Fruit fly (Drosophila melanogaster) whole organism, embryonic: ENCODE measurements around the gene CG6569.

Source experiments
- Bdp1 ChIP-seq: fragments of 200-800 bp; sonication (Bioruptor generic); optimal IDR thresholded peaks from 3 replicates; lab custom pipeline; 2016; ENCODE audit warnings: missing biosample characterization, missing genetic modification characterization
- BtbVII ChIP-seq: fragments of 200-800 bp; sonication (Bioruptor generic); optimal IDR thresholded peaks from 3 replicates; lab custom pipeline; 2017; ENCODE audit warnings: missing biosample characterization, mild to moderate bottlenecking, missing genetic modification characterization
- CG10654 ChIP-seq: fragments of 200-800 bp; sonication (Bioruptor generic); optimal IDR thresholded peaks from 2 replicates; lab custom pipeline; 2016; ENCODE audit warnings: missing biosample characterization, missing genetic modification characterization
- CG11247 ChIP-seq: fragments of 200-800 bp; sonication (Bioruptor generic); IDR thresholded peaks from 2 replicates; pipeline ENCODE4 v1.3.6; 2022; ENCODE audit warnings: missing biosample characterization, missing genetic modification characterization
- CG12104 ChIP-seq: fragments of 200-800 bp; sonication (Bioruptor generic); optimal IDR thresholded peaks from 3 replicates; lab custom pipeline; 2016; ENCODE audit warnings: missing biosample characterization, missing genetic modification characterization
- CG1603 ChIP-seq: fragments of 200-800 bp; sonication (Bioruptor generic); optimal IDR thresholded peaks from 2 replicates; lab custom pipeline; 2019; ENCODE audit warnings: missing biosample characterization, mild to moderate bottlenecking, missing genetic modification characterization, moderate library complexity
- CG1647 ChIP-seq: fragments of 200-800 bp; sonication (Bioruptor generic); optimal IDR thresholded peaks from 3 replicates; lab custom pipeline; 2016; ENCODE audit warnings: missing biosample characterization, missing genetic modification characterization
- CG17385 ChIP-seq: fragments of 200-800 bp; sonication (Bioruptor generic); optimal IDR thresholded peaks from 3 replicates; lab custom pipeline; 2018; ENCODE audit warnings: missing biosample characterization, mild to moderate bottlenecking, missing genetic modification characterization
- CG1792 ChIP-seq: fragments of 200-800 bp; sonication (Bioruptor generic); optimal IDR thresholded peaks from 2 replicates; lab custom pipeline; 2016; ENCODE audit warnings: missing biosample characterization, missing genetic modification characterization
- CG2116 ChIP-seq: fragments of 200-800 bp; sonication (Bioruptor generic); optimal IDR thresholded peaks from 3 replicates; lab custom pipeline; 2018; ENCODE audit warnings: missing biosample characterization, mild to moderate bottlenecking, missing genetic modification characterization
- CG30431 ChIP-seq: fragments of 200-800 bp; sonication (Bioruptor generic); optimal IDR thresholded peaks from 2 replicates; lab custom pipeline; 2017; ENCODE audit warnings: missing biosample characterization, missing genetic modification characterization
- CG4820 ChIP-seq: fragments of 200-800 bp; sonication (Bioruptor generic); optimal IDR thresholded peaks from 3 replicates; lab custom pipeline; 2016; ENCODE audit warnings: missing biosample characterization, missing genetic modification characterization
- CG4854 ChIP-seq: fragments of 200-800 bp; sonication (Bioruptor generic); optimal IDR thresholded peaks from 2 replicates; lab custom pipeline; 2016; ENCODE audit warnings: missing biosample characterization, missing genetic modification characterization, inconsistent platforms
- CG5180 ChIP-seq: fragments of 200-800 bp; sonication (Bioruptor generic); optimal IDR thresholded peaks from 3 replicates; lab custom pipeline; 2017; ENCODE audit warnings: missing biosample characterization, missing genetic modification characterization, mild to moderate bottlenecking, moderate library complexity, missing genetic modification reagents
- CG6254 ChIP-seq: fragments of 200-800 bp; sonication (Bioruptor generic); optimal IDR thresholded peaks from 3 replicates; lab custom pipeline; 2017; ENCODE audit warnings: mild to moderate bottlenecking, missing biosample characterization, missing genetic modification reagents, missing genetic modification characterization
- CG7745 ChIP-seq: fragments of 200-800 bp; sonication (Bioruptor generic); optimal IDR thresholded peaks from 2 replicates; lab custom pipeline; 2018; ENCODE audit warnings: missing biosample characterization, mild to moderate bottlenecking, missing genetic modification characterization, moderate library complexity
- CG8944 ChIP-seq: fragments of 200-800 bp; sonication (Bioruptor generic); optimal IDR thresholded peaks from 3 replicates; lab custom pipeline; 2016; ENCODE audit warnings: missing biosample characterization, missing genetic modification characterization
- CG9932 ChIP-seq: fragments of 200-800 bp; sonication (Bioruptor generic); IDR thresholded peaks from 2 replicates; pipeline ENCODE4 v1.3.6; 2022; ENCODE audit warnings: missing biosample characterization, missing genetic modification characterization
- CkIIα-i1 ChIP-seq: fragments of 200-800 bp; sonication (Bioruptor generic); IDR thresholded peaks from 2 replicates; pipeline ENCODE4 v1.3.6; 2022; ENCODE audit warnings: missing biosample characterization, missing genetic modification characterization
- Dek ChIP-seq: fragments of 200-800 bp; sonication (Bioruptor generic); optimal IDR thresholded peaks from 3 replicates; lab custom pipeline; 2019; ENCODE audit warnings: missing biosample characterization, mild to moderate bottlenecking, missing genetic modification characterization, moderate library complexity
- E2f2 ChIP-seq: fragments of 200-800 bp; sonication (Bioruptor generic); IDR thresholded peaks from 2 replicates; pipeline ENCODE4 v1.3.6; 2022; ENCODE audit warnings: missing biosample characterization, missing genetic modification characterization
- Gsc ChIP-seq: fragments of 200-800 bp; sonication (Bioruptor generic); IDR thresholded peaks from 2 replicates; pipeline ENCODE4 v1.3.6; 2022; ENCODE audit warnings: missing biosample characterization, missing genetic modification characterization
- H15 ChIP-seq: fragments of 200-800 bp; sonication (Bioruptor generic); IDR thresholded peaks from 3 replicates; pipeline ENCODE4 v1.3.6; 2022; ENCODE audit warnings: missing biosample characterization, missing genetic modification characterization
- Hr51 ChIP-seq, 2 experiments: fragments of 200-800 bp; sonication (Bioruptor generic); optimal IDR thresholded peaks; 2 replicates in 1 of 2; 3 replicates in 1 of 2; lab custom pipeline; 2016 to 2018; ENCODE audit warnings: missing biosample characterization in 2 of 2, missing genetic modification characterization in 2 of 2, mild to moderate bottlenecking in 1 of 2, moderate library complexity in 1 of 2
- Hsf ChIP-seq: fragments of 200-800 bp; sonication (Bioruptor generic); optimal IDR thresholded peaks from 3 replicates; lab custom pipeline; 2016; ENCODE audit warnings: missing biosample characterization, missing genetic modification characterization
- Lhr ChIP-seq: fragments of 200-800 bp; sonication (Bioruptor generic); optimal IDR thresholded peaks from 3 replicates; lab custom pipeline; 2017; ENCODE audit warnings: mild to moderate bottlenecking, missing biosample characterization, missing genetic modification reagents, missing genetic modification characterization
- Meics ChIP-seq: fragments of 200-800 bp; sonication (Bioruptor generic); optimal IDR thresholded peaks from 2 replicates; lab custom pipeline; 2017; ENCODE audit warnings: missing biosample characterization, mild to moderate bottlenecking, missing genetic modification characterization
- Ptx1 ChIP-seq: fragments of 200-800 bp; sonication (Bioruptor generic); IDR thresholded peaks from 2 replicates; pipeline ENCODE4 v1.3.6; 2022; ENCODE audit warnings: missing biosample characterization, missing genetic modification characterization
- ac ChIP-seq: fragments of 200-800 bp; sonication (Bioruptor generic); optimal IDR thresholded peaks from 3 replicates; lab custom pipeline; 2017; ENCODE audit warnings: missing biosample characterization, mild to moderate bottlenecking, missing genetic modification characterization
- bbx ChIP-seq: fragments of 200-800 bp; sonication (Bioruptor generic); IDR thresholded peaks from 2 replicates; pipeline ENCODE4 v1.3.6; 2022; ENCODE audit warnings: missing biosample characterization, missing genetic modification characterization; ENCODE audit not compliant: partially characterized antibody
- bsh ChIP-seq, 2 experiments: fragments of 200-800 bp; sonication (Bioruptor generic); optimal IDR thresholded peaks; 2 replicates each; lab custom pipeline; 2017 to 2018; ENCODE audit warnings: mild to moderate bottlenecking in 2 of 2, missing biosample characterization in 2 of 2, missing genetic modification characterization in 2 of 2, moderate library complexity in 1 of 2
- chm ChIP-seq: fragments of 200-800 bp; sonication (Bioruptor generic); IDR thresholded peaks from 2 replicates; pipeline ENCODE4 v1.3.6; 2022; ENCODE audit warnings: missing biosample characterization, missing genetic modification characterization
- crol ChIP-seq: fragments of 200-800 bp; sonication (Bioruptor generic); IDR thresholded peaks from 2 replicates; pipeline ENCODE4 v1.3.6; 2022; ENCODE audit warnings: missing biosample characterization, missing genetic modification characterization
- dati ChIP-seq: fragments of 200-800 bp; sonication (Bioruptor generic); IDR thresholded peaks from 2 replicates; pipeline ENCODE4 v1.3.6; 2022; ENCODE audit warnings: missing biosample characterization, missing genetic modification characterization
- dysf ChIP-seq: fragments of 200-800 bp; sonication (Bioruptor generic); IDR thresholded peaks from 3 replicates; pipeline ENCODE4 v1.3.6; 2022; ENCODE audit warnings: missing biosample characterization, missing genetic modification characterization
- gro ChIP-seq: fragments of 200-800 bp; sonication (Bioruptor generic); optimal IDR thresholded peaks from 2 replicates; lab custom pipeline; 2016; ENCODE audit warnings: missing biosample characterization, missing genetic modification characterization
- gt ChIP-seq: fragments of 200-800 bp; sonication (Bioruptor generic); IDR thresholded peaks from 2 replicates; pipeline ENCODE4 v1.3.6; 2022; ENCODE audit warnings: missing biosample characterization, missing genetic modification characterization
- lab ChIP-seq: fragments of 200-800 bp; sonication (Bioruptor generic); optimal IDR thresholded peaks from 3 replicates; lab custom pipeline; 2017; ENCODE audit warnings: missing biosample characterization, missing genetic modification characterization, mild to moderate bottlenecking, moderate library complexity, missing genetic modification reagents
- nau ChIP-seq: fragments of 200-800 bp; sonication (Bioruptor generic); optimal IDR thresholded peaks from 3 replicates; lab custom pipeline; 2017; ENCODE audit warnings: missing biosample characterization, mild to moderate bottlenecking, missing genetic modification characterization, missing genetic modification reagents
- phol ChIP-seq: fragments of 200-800 bp; sonication (Bioruptor generic); optimal IDR thresholded peaks from 3 replicates; lab custom pipeline; 2018; ENCODE audit warnings: missing biosample characterization, mild to moderate bottlenecking, missing genetic modification characterization, moderate library complexity
- psq ChIP-seq: fragments of 200-800 bp; sonication (Bioruptor generic); optimal IDR thresholded peaks from 2 replicates; lab custom pipeline; 2017; ENCODE audit warnings: missing biosample characterization, missing genetic modification characterization
- pzg ChIP-seq: fragments of 200-800 bp; sonication (Bioruptor generic); optimal IDR thresholded peaks from 3 replicates; lab custom pipeline; 2018; ENCODE audit warnings: missing biosample characterization, mild to moderate bottlenecking, missing genetic modification characterization, moderate library complexity
- scrt ChIP-seq: fragments of 200-800 bp; sonication (Bioruptor generic); optimal IDR thresholded peaks from 2 replicates; lab custom pipeline; 2018; ENCODE audit warnings: missing biosample characterization, mild to moderate bottlenecking, missing genetic modification characterization, moderate library complexity
- sd ChIP-seq: fragments of 200-800 bp; sonication (Bioruptor generic); optimal IDR thresholded peaks from 3 replicates; lab custom pipeline; 2018; ENCODE audit warnings: missing biosample characterization, mild to moderate bottlenecking, missing genetic modification characterization, moderate library complexity
- sob ChIP-seq: fragments of 200-800 bp; sonication (Bioruptor generic); IDR thresholded peaks from 2 replicates; pipeline ENCODE4 v1.3.6; 2022; ENCODE audit warnings: missing biosample characterization, missing genetic modification characterization
- ssp ChIP-seq: fragments of 200-800 bp; sonication (Bioruptor generic); IDR thresholded peaks from 2 replicates; pipeline ENCODE4 v1.3.6; 2022; ENCODE audit warnings: missing biosample characterization, missing genetic modification characterization
- tna ChIP-seq: fragments of 200-800 bp; sonication (Bioruptor generic); IDR thresholded peaks from 2 replicates; pipeline ENCODE4 v1.3.6; 2022; ENCODE audit warnings: missing biosample characterization, missing genetic modification characterization; ENCODE audit not compliant: partially characterized antibody
- unpg ChIP-seq: fragments of 200-800 bp; sonication (Bioruptor generic); optimal IDR thresholded peaks from 3 replicates; lab custom pipeline; 2018; ENCODE audit warnings: missing biosample characterization, mild to moderate bottlenecking, missing genetic modification characterization, moderate library complexity
- vnd ChIP-seq: fragments of 200-800 bp; sonication (Bioruptor generic); IDR thresholded peaks from 3 replicates; pipeline ENCODE4 v1.3.6; 2022; ENCODE audit warnings: missing biosample characterization, missing genetic modification characterization; ENCODE audit not compliant: partially characterized antibody

The CG6569 gene

dm6 chr3R:21837069-21837977 is 30.4 kb downstream of the CG6569 start:
- TF ChIP-seq CG1603 (tag; lab: Kevin White, UChicago) (no peak), crol (no peak), scrt (peak; percentile 16), CG10654 (GFP tag; lab: Kevin White, UChicago) (no peak), dati (GFP tag; lab: Robert Waterston, UW) (no peak), tna (GFP tag; lab: Robert Waterston, UW) (no peak), CG7745 (no peak), phol (tag; lab: Kevin White, UChicago) (peak; percentile 73), E2f2 (GFP tag; lab: Robert Waterston, UW) (no peak), ac (no peak), CG4854 (no peak), unpg (GFP tag; lab: Kevin White, UChicago) (peak; percentile 45), chm (no peak), Lhr (GFP tag; lab: Kevin White, UChicago) (no peak), bsh (GFP tag; optimal IDR thresholded peaks at IDR 0.05; lab: Kevin White, UChicago) (no peak), CG9932 (GFP tag; lab: Robert Waterston, UW) (no peak), bbx (GFP tag; lab: Robert Waterston, UW) (no peak), nau (peak; percentile 27), CG8944 (GFP tag; lab: Kevin White, UChicago) (no peak), CG30431 (GFP tag; lab: Kevin White, UChicago) (no peak), lab (GFP tag; lab: Kevin White, UChicago) (peak; percentile 37), Bdp1 (no peak), sob (GFP tag; lab: Robert Waterston, UW) (no peak), CG6254 (GFP tag; lab: Kevin White, UChicago) (peak; percentile 19), sd (no peak), Meics (GFP tag; lab: Kevin White, UChicago) (peak; percentile 43), Ptx1 (GFP tag; lab: Robert Waterston, UW) (no peak), CkIIα-i1 (GFP tag; lab: Robert Waterston, UW) (no peak), CG11247 (no peak), CG1792 (no peak), gro (GFP tag; lab: Kevin White, UChicago) (no peak), Dek (tag; lab: Kevin White, UChicago) (no peak), CG4820 (GFP tag; lab: Kevin White, UChicago) (peak; percentile 24), dysf (GFP tag; lab: Robert Waterston, UW) (peak; percentile 5; the same call in 1 of the 3 replicates), gt (GFP tag; lab: Robert Waterston, UW) (no peak), Gsc (GFP tag; lab: Robert Waterston, UW) (no peak), CG2116 (GFP tag; lab: Kevin White, UChicago) (no peak), psq (no peak), H15 (GFP tag; lab: Robert Waterston, UW) (0 out of 3 replicates have a peak, but pooled peaks have one; percentile 55), CG5180 (peak; percentile 7), vnd (GFP tag; lab: Robert Waterston, UW) (no peak), CG12104 (GFP tag; lab: Kevin White, UChicago) (peak; percentile 31), Hr51 (GFP tag; optimal IDR thresholded peaks at IDR 0.05; lab: Kevin White, UChicago) (no peak), BtbVII (peak; percentile 12), CG1647 (no peak), Hsf (no peak), CG17385 (GFP tag; lab: Kevin White, UChicago) (no peak), ssp (GFP tag; lab: Robert Waterston, UW) (no peak), pzg (GFP tag; lab: Kevin White, UChicago) (no peak)
